Worm (Caenorhabditis elegans): ENCODE results near the gene ZK377.15.

Gene ZK377.15

ce11 chrX:3505062-3505461 lies 39.4 kb upstream of the ZK377.15 start:
- TF ChIP-seq zip-11 (GFP tag; IDR thresholded peaks at IDR 0.05) (no peak), zag-1 (tag; optimal IDR thresholded peaks at IDR 0.05) (no peak), nhr-28 (tag; optimal IDR thresholded peaks at IDR 0.05) (peak; percentile 7), unc-62 (GFP tag; optimal IDR thresholded peaks at IDR 0.05 in 1 of 2) (peak in 1 of 2 experiments; percentile 79), unc-62 (tag; optimal IDR thresholded peaks at IDR 0.05) (no peak), egl-27 (tag; optimal IDR thresholded peaks at IDR 0.05) (no peak), pqm-1 (tag; optimal IDR thresholded peaks at IDR 0.05) (peak; percentile 67), T20F7.1 (GFP tag; optimal IDR thresholded peaks at IDR 0.05) (peak; percentile 34), lim-7 (GFP tag; IDR thresholded peaks at IDR 0.05) (no peak), dmd-8 (GFP tag; IDR thresholded peaks at IDR 0.05) (no peak), dve-1 (tag; optimal IDR thresholded peaks at IDR 0.05; ENCODE audit: insufficient read depth) (peak; percentile 41), lin-39 (tag; optimal IDR thresholded peaks at IDR 0.05) (no peak), mep-1 (tag; optimal IDR thresholded peaks at IDR 0.05) (peak; percentile 35), nhr-77 (tag; optimal IDR thresholded peaks at IDR 0.05) (peak; percentile 46), daf-16 (GFP tag; optimal IDR thresholded peaks at IDR 0.05) (no peak), daf-16 (tag; optimal IDR thresholded peaks at IDR 0.05) (peak; percentile 64)

ce11 chrX:3503025-3503424 lies 37.3 kb upstream of the ZK377.15 start:
- TF ChIP-seq nhr-102 (tag; optimal IDR thresholded peaks at IDR 0.05): no peak
- TF ChIP-seq unc-62 (GFP tag; optimal IDR thresholded peaks at IDR 0.05 in 1 of 2): peak in 1 of 2 experiments; percentile 93
- TF ChIP-seq unc-62 (tag; optimal IDR thresholded peaks at IDR 0.05): no peak

ce11 chrX:3500903-3501302 lies 35.2 kb upstream of the ZK377.15 start:
- TF ChIP-seq unc-62 (GFP tag; optimal IDR thresholded peaks at IDR 0.05 in 1 of 2): no peak
- TF ChIP-seq unc-62 (tag; optimal IDR thresholded peaks at IDR 0.05): no peak
- no peak for TF ChIP-seq nhr-237 (tag; optimal IDR thresholded peaks at IDR 0.05)
- peak; percentile 21 for TF ChIP-seq nhr-77 (tag; optimal IDR thresholded peaks at IDR 0.05)
- TF ChIP-seq spr-1 (tag; optimal IDR thresholded peaks at IDR 0.05): no peak
- no peak for TF ChIP-seq nhr-102 (tag; optimal IDR thresholded peaks at IDR 0.05)
- TF ChIP-seq madf-5 (GFP tag; IDR thresholded peaks at IDR 0.05): no peak
- no peak for TF ChIP-seq ceh-82 (tag; optimal IDR thresholded peaks at IDR 0.05)
- TF ChIP-seq skn-1 (tag; optimal IDR thresholded peaks at IDR 0.05): no peak
- TF ChIP-seq ztf-7 (tag; optimal IDR thresholded peaks at IDR 0.05): no peak
- TF ChIP-seq lin-1 (GFP tag; IDR thresholded peaks at IDR 0.05): no peak
- TF ChIP-seq Y5F2A.4 (GFP tag; optimal IDR thresholded peaks at IDR 0.05): no peak
- TF ChIP-seq php-3 (GFP tag; IDR thresholded peaks at IDR 0.05): 0 out of 2 replicates have a peak, but pooled peaks have one; percentile 35
- TF ChIP-seq saeg-2 (GFP tag; IDR thresholded peaks at IDR 0.05): no peak
- no peak for TF ChIP-seq mep-1 (tag; optimal IDR thresholded peaks at IDR 0.05)
- no peak for TF ChIP-seq dmd-9 (GFP tag; IDR thresholded peaks at IDR 0.05)
- TF ChIP-seq tra-1 (GFP tag; IDR thresholded peaks at IDR 0.05): no peak
- peak; percentile 65 for TF ChIP-seq dve-1 (tag; optimal IDR thresholded peaks at IDR 0.05; ENCODE audit: insufficient read depth)
- no peak for TF ChIP-seq gei-8 (GFP tag; optimal IDR thresholded peaks at IDR 0.05)
- TF ChIP-seq jun-1 (tag; optimal IDR thresholded peaks at IDR 0.05): no peak
- peak; percentile 73 for TF ChIP-seq hlh-11 (tag; optimal IDR thresholded peaks at IDR 0.05)
- TF ChIP-seq nhr-11 (tag; optimal IDR thresholded peaks at IDR 0.05): no peak
- TF ChIP-seq nhr-76 (tag; optimal IDR thresholded peaks at IDR 0.05): no peak
- no peak for TF ChIP-seq dmd-8 (GFP tag; IDR thresholded peaks at IDR 0.05)
- no peak for TF ChIP-seq mdt-29 (GFP tag; IDR thresholded peaks at IDR 0.05)
- TF ChIP-seq F37D6.2 (tag; optimal IDR thresholded peaks at IDR 0.05): no peak
- no peak for TF ChIP-seq F44E2.7 (GFP tag; IDR thresholded peaks at IDR 0.05)
- TF ChIP-seq daf-16 (GFP tag; optimal IDR thresholded peaks at IDR 0.05): no peak
- peak; percentile 61 for TF ChIP-seq daf-16 (tag; optimal IDR thresholded peaks at IDR 0.05)
- TF ChIP-seq ceh-20 (GFP tag; IDR thresholded peaks at IDR 0.05): no peak
- no peak for TF ChIP-seq ama-1 (optimal IDR thresholded peaks at IDR 0.05)
- TF ChIP-seq D1046.2 (GFP tag; IDR thresholded peaks at IDR 0.05): no peak
- TF ChIP-seq tag-97 (GFP tag; IDR thresholded peaks at IDR 0.05): no peak
- no peak for TF ChIP-seq lim-7 (GFP tag; IDR thresholded peaks at IDR 0.05)
- peak; percentile 37 for TF ChIP-seq mes-2 (tag; optimal IDR thresholded peaks at IDR 0.05; ENCODE audit: poor library complexity, severe bottlenecking)
- TF ChIP-seq mdl-1 (tag; optimal IDR thresholded peaks at IDR 0.05): no peak
- no peak for TF ChIP-seq lin-39 (tag; optimal IDR thresholded peaks at IDR 0.05)
- TF ChIP-seq lin-13 (GFP tag; optimal IDR thresholded peaks at IDR 0.05): no peak
- TF ChIP-seq nhr-41 (GFP tag; IDR thresholded peaks at IDR 0.05): no peak
- peak; percentile 25 for TF ChIP-seq hlh-30 (tag; optimal IDR thresholded peaks at IDR 0.05; ENCODE audit: insufficient read depth)
- no peak for TF ChIP-seq spr-3 (GFP tag; optimal IDR thresholded peaks at IDR 0.05)
- TF ChIP-seq Y75B8A.6 (GFP tag; IDR thresholded peaks at IDR 0.05): no peak

Data from whole organism, L4 larva.